Worm (Caenorhabditis elegans) whole organism, L4 larva: ENCODE results near the gene Y54F10BM.23.

ENCODE experiments used
- ceh-44 ChIP-seq: fragments of 200-800 bp; sonication (Bioruptor generic); IDR thresholded peaks from 2 replicates; pipeline ENCODE4 v1.3.6; 2022; ENCODE audit warnings: missing genetic modification reagents, missing genetic modification characterization, missing compliant biosample characterization
- daf-16 ChIP-seq, 3 experiments: sonication (generic microtip); optimal IDR thresholded peaks; 2 replicates each; lab custom pipeline; 2016 to 2017; ENCODE audit warnings: missing genetic modification characterization in 3 of 3, missing genetic modification reagents in 3 of 3, mild to moderate bottlenecking in 2 of 3, missing compliant biosample characterization in 2 of 3, missing biosample characterization in 1 of 3, moderate library complexity in 1 of 3
- dmd-6 ChIP-seq: fragments of 200-800 bp; sonication (Bioruptor generic); IDR thresholded peaks from 2 replicates; pipeline ENCODE4 v1.3.6; 2022; ENCODE audit warnings: missing genetic modification reagents, missing genetic modification characterization, missing compliant biosample characterization
- dmd-8 ChIP-seq: fragments of 200-800 bp; sonication (Bioruptor generic); IDR thresholded peaks from 2 replicates; pipeline ENCODE4 v1.3.6; 2022; ENCODE audit warnings: missing genetic modification characterization, missing compliant biosample characterization
- dmd-9 ChIP-seq: fragments of 200-800 bp; sonication (Bioruptor generic); IDR thresholded peaks from 2 replicates; pipeline ENCODE4 v1.3.6; 2022; ENCODE audit warnings: missing genetic modification reagents, missing genetic modification characterization, missing compliant biosample characterization
- dpl-1 ChIP-seq: fragments of 150-350 bp; optimal IDR thresholded peaks from 2 replicates; lab custom pipeline; 2014; ENCODE audit warnings: missing biosample characterization, missing genetic modification reagents, missing genetic modification characterization
- duxl-1 ChIP-seq: sonication (generic microtip); optimal IDR thresholded peaks from 2 replicates; lab custom pipeline; 2016; ENCODE audit warnings: mild to moderate bottlenecking, missing genetic modification characterization, moderate library complexity, missing compliant biosample characterization; ENCODE audit not compliant: poor library complexity
- dve-1 ChIP-seq: sonication (generic microtip); optimal IDR thresholded peaks from 2 replicates; lab custom pipeline; 2017; ENCODE audit warnings: antibody characterized with exemption, mild to moderate bottlenecking, missing genetic modification characterization, missing compliant biosample characterization; ENCODE audit not compliant: insufficient read depth
- fkh-10 ChIP-seq: fragments of 150-350 bp; optimal IDR thresholded peaks from 2 replicates; lab custom pipeline; 2014; ENCODE audit warnings: missing biosample characterization, missing genetic modification reagents, missing genetic modification characterization
- hif-1 ChIP-seq, 2 experiments: sonication (generic microtip); optimal IDR thresholded peaks; 2 replicates each; lab custom pipeline; 2016 to 2017; ENCODE audit warnings: missing compliant biosample characterization in 2 of 2, missing genetic modification characterization in 2 of 2, missing genetic modification reagents in 2 of 2, missing genotype in 2 of 2, mild to moderate bottlenecking in 1 of 2
- hlh-11 ChIP-seq: fragments of 200-800 bp; sonication (Bioruptor generic); optimal IDR thresholded peaks from 2 replicates; lab custom pipeline; 2018; ENCODE audit warnings: mild to moderate bottlenecking, missing genetic modification characterization, missing compliant biosample characterization
- hlh-30 ChIP-seq: sonication (generic microtip); optimal IDR thresholded peaks from 2 replicates; lab custom pipeline; 2017; ENCODE audit warnings: antibody characterized with exemption, mild to moderate bottlenecking, missing genetic modification characterization, missing compliant biosample characterization; ENCODE audit not compliant: insufficient read depth
- hmg-1.1 ChIP-seq: fragments of 200-800 bp; sonication (Bioruptor generic); IDR thresholded peaks from 2 replicates; pipeline ENCODE4 v1.3.6; 2022; ENCODE audit warnings: missing genetic modification reagents, missing genetic modification characterization, missing compliant biosample characterization
- lin-1 ChIP-seq: fragments of 200-800 bp; sonication (Bioruptor generic); IDR thresholded peaks from 2 replicates; pipeline ENCODE4 v1.3.6; 2022; ENCODE audit warnings: missing genetic modification reagents, missing genetic modification characterization, missing compliant biosample characterization
- lin-15B ChIP-seq: fragments of 150-350 bp; sonication (generic microtip); optimal IDR thresholded peaks from 3 replicates; lab custom pipeline; 2014; ENCODE audit warnings: missing biosample characterization, missing genetic modification characterization
- lin-29 ChIP-seq: fragments of 200-800 bp; sonication (Bioruptor generic); IDR thresholded peaks from 2 replicates; pipeline ENCODE4 v1.3.6; 2022; ENCODE audit warnings: missing genetic modification reagents, missing genetic modification characterization, missing compliant biosample characterization
- lin-38 ChIP-seq: fragments of 200-800 bp; sonication (Bioruptor generic); IDR thresholded peaks from 2 replicates; pipeline ENCODE4 v1.3.6; 2022; ENCODE audit warnings: missing genetic modification reagents, missing genetic modification characterization, missing compliant biosample characterization
- lsy-2 ChIP-seq, 2 experiments: fragments of 150-350 bp in 1 of 2; sonication (generic microtip) in 1 of 2; optimal IDR thresholded peaks; 2 replicates each; lab custom pipeline; 2014 to 2017; ENCODE audit warnings: missing biosample characterization in 2 of 2, missing genetic modification characterization in 2 of 2
- madf-5 ChIP-seq, 2 experiments: fragments of 200-800 bp; sonication (Bioruptor generic); IDR thresholded peaks; 2 replicates each; pipeline ENCODE4 v1.3.6; 2022; ENCODE audit warnings: missing compliant biosample characterization in 2 of 2, missing genetic modification characterization in 2 of 2
- madf-9 ChIP-seq: fragments of 200-800 bp; sonication (Bioruptor generic); conservative IDR thresholded peaks from 2 replicates; pipeline ENCODE4 v1.3.6; 2022; ENCODE audit warnings: missing genetic modification reagents, missing genetic modification characterization, missing compliant biosample characterization
- mep-1 ChIP-seq: fragments of 150-350 bp; sonication (generic microtip); optimal IDR thresholded peaks from 3 replicates; lab custom pipeline; 2014; ENCODE audit warnings: missing biosample characterization, missing genetic modification characterization
- mes-2 ChIP-seq: sonication (generic microtip); optimal IDR thresholded peaks from 2 replicates; lab custom pipeline; 2016; ENCODE audit warnings: missing genotype, mild to moderate bottlenecking, missing genetic modification characterization, missing compliant biosample characterization; ENCODE audit not compliant: poor library complexity, severe bottlenecking
- mxl-3 ChIP-seq: fragments of 200-800 bp; sonication (Bioruptor generic); optimal IDR thresholded peaks from 2 replicates; lab custom pipeline; 2018; ENCODE audit warnings: mild to moderate bottlenecking, missing genetic modification characterization, missing compliant biosample characterization
- nhr-102 ChIP-seq: sonication (generic microtip); optimal IDR thresholded peaks from 2 replicates; lab custom pipeline; 2016; ENCODE audit warnings: mild to moderate bottlenecking, missing genetic modification characterization, moderate library complexity, missing compliant biosample characterization
- nhr-237 ChIP-seq: sonication (generic microtip); optimal IDR thresholded peaks from 2 replicates; lab custom pipeline; 2017; ENCODE audit warnings: missing biosample characterization, missing genetic modification characterization
- nhr-77 ChIP-seq: fragments of 150-350 bp; optimal IDR thresholded peaks from 2 replicates; lab custom pipeline; 2014; ENCODE audit warnings: missing biosample characterization, missing genetic modification characterization
- rbr-2 ChIP-seq: sonication (generic microtip); optimal IDR thresholded peaks from 2 replicates; lab custom pipeline; 2016; ENCODE audit warnings: missing genotype, missing genetic modification characterization, missing compliant biosample characterization
- saeg-2 ChIP-seq: fragments of 200-800 bp; sonication (Bioruptor generic); IDR thresholded peaks from 2 replicates; pipeline ENCODE4 v1.3.6; 2022; ENCODE audit warnings: missing genetic modification reagents, missing genetic modification characterization, missing compliant biosample characterization
- sdz-12 ChIP-seq: fragments of 200-800 bp; sonication (Bioruptor generic); optimal IDR thresholded peaks from 2 replicates; lab custom pipeline; 2018; ENCODE audit warnings: mild to moderate bottlenecking, missing genetic modification characterization, missing compliant biosample characterization
- set-16 ChIP-seq: fragments of 200-800 bp; sonication (Bioruptor generic); IDR thresholded peaks from 2 replicates; pipeline ENCODE4 v1.3.6; 2022; ENCODE audit warnings: missing genetic modification reagents, missing genetic modification characterization, missing compliant biosample characterization
- snpc-4 ChIP-seq: fragments of 150-350 bp; optimal IDR thresholded peaks from 2 replicates; lab custom pipeline; 2014; ENCODE audit warnings: missing biosample characterization, missing genetic modification characterization
- spr-1 ChIP-seq: sonication (generic microtip); optimal IDR thresholded peaks from 2 replicates; lab custom pipeline; 2016; ENCODE audit warnings: mild to moderate bottlenecking, missing genetic modification characterization, missing compliant biosample characterization
- unc-62 ChIP-seq, 3 experiments: fragments of 150-350 bp in 1 of 3; sonication (generic microtip); optimal IDR thresholded peaks in 2 of 3; peaks in 1 of 3; 1 replicate in 1 of 3; 2 replicates in 2 of 3; lab custom pipeline; 2014 to 2017; ENCODE audit warnings: missing biosample characterization in 3 of 3, missing genetic modification characterization in 3 of 3, missing genetic modification reagents in 3 of 3, missing genotype in 1 of 3
- zfp-2 ChIP-seq: sonication (generic microtip); optimal IDR thresholded peaks from 2 replicates; lab custom pipeline; 2016; ENCODE audit warnings: mild to moderate bottlenecking, missing genetic modification characterization, missing compliant biosample characterization
- zfp-3 ChIP-seq: fragments of 200-800 bp; sonication (Bioruptor generic); conservative IDR thresholded peaks from 2 replicates; pipeline ENCODE4 v1.3.6; 2022; ENCODE audit warnings: missing genetic modification reagents, missing genetic modification characterization, missing compliant biosample characterization

Gene Y54F10BM.23

DNA sequence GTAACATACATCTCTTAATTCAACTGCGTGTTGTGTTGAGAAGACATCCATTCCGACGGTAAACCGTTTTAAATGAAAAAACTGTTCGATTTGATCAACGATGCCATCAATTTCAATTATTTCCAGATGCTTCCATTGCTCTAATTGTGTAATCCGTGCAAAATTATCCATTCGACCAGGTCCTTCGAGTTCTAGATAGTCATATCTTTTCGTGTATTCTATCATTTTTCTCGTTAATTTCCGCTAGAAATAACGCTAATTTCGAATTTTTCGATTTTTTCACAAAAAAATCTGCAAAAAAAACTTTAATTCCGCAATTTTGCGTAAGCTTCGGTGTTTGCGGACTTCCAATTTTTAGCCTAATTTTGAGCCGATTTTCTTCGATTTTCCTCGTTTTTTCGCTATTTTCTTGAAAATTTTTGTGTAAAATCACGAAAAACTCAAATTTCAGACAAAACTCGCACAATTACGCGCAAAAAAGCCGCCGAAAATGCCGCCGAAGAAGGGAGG is 34.7 kb upstream of the Y54F10BM.23 start, which contains the start of the genes fbxa-66 and iffb-1:
fbxa-66 (minus strand) TSS at position 51 of the 510 bp plus-strand sequence.
iffb-1 (plus strand) TSS at position 452 of the 510 bp plus-strand sequence.
- TF ChIP-seq dpl-1 (GFP tag; lab: Kevin White, UChicago), result peak; percentile 60
- no peak for TF ChIP-seq hmg-1.1 (GFP tag; lab: Robert Waterston, UW)
- no peak for TF ChIP-seq dmd-9 (GFP tag; lab: Robert Waterston, UW)
- no peak for TF ChIP-seq madf-5 (GFP tag; IDR thresholded peaks at IDR 0.05; lab: Robert Waterston, UW)
- peak; percentile 47 for TF ChIP-seq lin-38

DNA sequence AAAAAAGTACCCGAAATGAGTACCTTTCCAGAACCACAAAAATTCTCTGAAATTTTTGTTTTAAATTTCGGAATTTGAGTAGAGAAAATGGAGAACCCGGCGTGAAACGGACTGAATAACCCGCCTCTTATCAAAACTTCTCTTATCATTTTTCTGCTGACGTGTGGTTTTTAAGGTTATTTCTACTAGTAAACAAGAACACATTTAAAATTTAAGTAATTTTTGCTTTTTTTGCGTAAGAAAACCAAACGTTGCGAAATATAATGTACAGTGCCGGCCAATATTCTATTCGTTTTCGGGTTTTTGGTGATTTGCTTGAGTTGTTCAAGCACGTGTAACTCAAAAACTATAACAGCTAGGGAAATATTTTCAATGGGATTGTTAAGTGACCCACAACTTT is 31.6 kb upstream of the Y54F10BM.23 start:
- TF ChIP-seq hif-1 (tag; optimal IDR thresholded peaks at IDR 0.05; lab: Kevin White, UChicago) (peak in 1 of 2 experiments; percentile 24), dmd-8 (GFP tag; lab: Robert Waterston, UW) (no peak), daf-16 (GFP tag; optimal IDR thresholded peaks at IDR 0.05; lab: Kevin White, UChicago) (no peak), daf-16 (tag; optimal IDR thresholded peaks at IDR 0.05; lab: Kevin White, UChicago) (peak; percentile 69), dve-1 (tag; lab: Kevin White, UChicago) (peak; percentile 28)

DNA sequence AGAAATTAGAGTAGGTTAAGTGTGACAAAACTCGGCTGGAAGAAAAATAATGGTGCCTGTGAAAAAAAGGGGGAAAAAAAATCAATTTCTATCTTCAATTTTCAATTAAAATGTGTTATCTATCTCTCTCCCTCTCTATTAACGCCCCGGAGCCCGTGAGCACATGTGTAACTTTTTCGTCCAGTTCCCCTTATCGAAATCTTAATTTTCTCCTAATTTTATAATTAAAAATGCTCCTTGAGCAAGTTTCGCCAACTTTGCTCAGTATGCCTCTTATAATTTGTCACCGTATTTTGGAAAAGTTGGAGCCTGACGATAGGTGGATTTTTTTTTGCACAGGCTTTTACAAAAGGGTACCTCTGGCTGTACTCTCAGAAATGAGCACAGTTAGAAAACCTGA is 28.7 kb upstream of the Y54F10BM.23 start, which contains the start of the genes fbxa-1 and Y54F10BM.20:
fbxa-1 (minus strand) TSS at position 101 of the 400 bp plus-strand sequence.
Y54F10BM.20 (plus strand) TSS at position 231 of the 400 bp plus-strand sequence.
- TF ChIP-seq hmg-1.1 (GFP tag; lab: Robert Waterston, UW), result no peak
- no peak for TF ChIP-seq zfp-2 (tag; lab: Kevin White, UChicago)
- no peak for TF ChIP-seq spr-1 (tag; lab: Kevin White, UChicago)
- TF ChIP-seq ceh-44 (GFP tag; lab: Robert Waterston, UW), result no peak
- no peak for TF ChIP-seq madf-5 (GFP tag; IDR thresholded peaks at IDR 0.05; lab: Robert Waterston, UW)
- TF ChIP-seq hlh-30, result no peak
- no peak for TF ChIP-seq lin-29
- TF ChIP-seq nhr-237, result no peak
- TF ChIP-seq fkh-10 (GFP tag; lab: Kevin White, UChicago), result no peak
- no peak for TF ChIP-seq nhr-102 (tag; lab: Kevin White, UChicago)
- no peak for TF ChIP-seq nhr-77 (tag; lab: Kevin White, UChicago)
- no peak for TF ChIP-seq dmd-8 (GFP tag; lab: Robert Waterston, UW)
- TF ChIP-seq saeg-2 (GFP tag; lab: Robert Waterston, UW), result no peak

DNA sequence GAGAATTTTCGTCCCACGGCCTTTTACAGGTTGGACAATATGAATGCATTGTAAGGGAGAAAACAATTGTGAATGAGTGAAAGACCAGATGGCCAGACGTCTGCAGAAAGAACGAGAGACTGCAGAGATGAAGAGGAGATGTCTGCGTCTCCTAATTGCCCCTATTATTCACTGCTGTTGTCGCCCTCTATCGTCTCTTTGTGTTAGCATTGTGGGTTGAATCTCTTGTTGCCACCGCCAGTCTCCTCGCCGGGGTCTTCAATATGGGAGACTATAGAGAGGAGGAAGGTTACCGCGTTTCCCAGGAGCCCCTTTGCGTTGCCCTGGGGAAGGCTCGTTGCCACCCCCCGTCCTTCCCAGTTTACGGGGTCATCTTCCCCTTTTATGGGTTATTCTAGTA is 25.5 kb upstream of the Y54F10BM.23 start, which contains the start of gene Y54F10BM.9:
Y54F10BM.9 (minus strand) TSS at position 61 of the 400 bp plus-strand sequence.
- 0 out of 2 replicates have a peak, but pooled peaks have one; percentile 11 for TF ChIP-seq dmd-6 (GFP tag; lab: Robert Waterston, UW)
- peak; percentile 29 for TF ChIP-seq dpl-1 (GFP tag; lab: Kevin White, UChicago)
- TF ChIP-seq lin-15B (tag; lab: Kevin White, UChicago), result no peak
- TF ChIP-seq unc-62 (GFP tag; optimal IDR thresholded peaks at IDR 0.05 in 1 of 2; lab: Kevin White, UChicago), result peak in 1 of 2 experiments; percentile 52
- no peak for TF ChIP-seq unc-62 (tag; optimal IDR thresholded peaks at IDR 0.05; lab: Kevin White, UChicago)
- TF ChIP-seq ceh-44 (GFP tag; lab: Robert Waterston, UW), result no peak
- TF ChIP-seq fkh-10 (GFP tag; lab: Kevin White, UChicago), result no peak
- no peak for TF ChIP-seq lin-1 (GFP tag; lab: Robert Waterston, UW)
- TF ChIP-seq hlh-11, result peak; percentile 54
- peak; percentile 21; the same call in 1 of the 2 replicates for TF ChIP-seq lin-38
- 0 out of 2 replicates have a peak, but pooled peaks have one; percentile 25 for TF ChIP-seq set-16
- no peak for TF ChIP-seq madf-9 (GFP tag; lab: Robert Waterston, UW)
- peak in 1 of 2 experiments; percentile 25 for TF ChIP-seq lsy-2 (tag; optimal IDR thresholded peaks at IDR 0.05; lab: Kevin White, UChicago)
- TF ChIP-seq mep-1 (tag; lab: Kevin White, UChicago), result peak; percentile 35
- TF ChIP-seq duxl-1 (tag; lab: Kevin White, UChicago), result peak; percentile 55
- peak; percentile 4 for TF ChIP-seq rbr-2
- TF ChIP-seq snpc-4 (tag; lab: Kevin White, UChicago), result no peak
- peak; percentile 14; the same call in 1 of the 2 replicates for TF ChIP-seq hmg-1.1 (GFP tag; lab: Robert Waterston, UW)
- no peak for TF ChIP-seq zfp-3
- TF ChIP-seq mxl-3 (GFP tag; lab: Kevin White, UChicago), result peak; percentile 20
- TF ChIP-seq sdz-12 (GFP tag; lab: Kevin White, UChicago), result no peak
- no peak for TF ChIP-seq lin-29
- TF ChIP-seq mes-2, result peak; percentile 34
